Worm (Caenorhabditis elegans) whole organism, L3 larva: ENCODE data around the gene H05C05.4.

Experiments
- R02D3.7 ChIP-seq: fragments of 150-350 bp; optimal IDR thresholded peaks from 2 replicates; lab custom pipeline; 2014; ENCODE audit warnings: missing biosample characterization, missing genetic modification characterization
- ZK546.5 ChIP-seq: sonication (generic microtip); optimal IDR thresholded peaks from 2 replicates; lab custom pipeline; 2017; ENCODE audit warnings: missing biosample characterization, missing genetic modification characterization
- elt-3 ChIP-seq, 3 experiments: fragments of 150-350 bp in 1 of 3; sonication (generic microtip) in 2 of 3; optimal IDR thresholded peaks; 2 replicates in 2 of 3; 4 replicates in 1 of 3; lab custom pipeline; 2014 to 2017; ENCODE audit warnings: missing biosample characterization in 3 of 3, missing genetic modification characterization in 3 of 3
- nhr-77 ChIP-seq: fragments of 150-350 bp; optimal IDR thresholded peaks from 2 replicates; lab custom pipeline; 2014; ENCODE audit warnings: missing biosample characterization, missing genetic modification characterization
- zag-1 ChIP-seq: fragments of 150-350 bp; optimal IDR thresholded peaks from 2 replicates; lab custom pipeline; 2014; ENCODE audit warnings: missing biosample characterization, missing genetic modification characterization

ce11 chrIII:2952437-2952836, 6.4 kb upstream of the H05C05.4 start:
- TF ChIP-seq R02D3.7 (tag; lab: Kevin White, UChicago) (no peak), ZK546.5 (tag; lab: Kevin White, UChicago) (no peak), zag-1 (no peak), elt-3 (tag; optimal IDR thresholded peaks at IDR 0.05; lab: Kevin White, UChicago) (no peak), nhr-77 (no peak)
